Worm (Caenorhabditis elegans): ENCODE measurements around the gene fbxa-60.

- TF ChIP-seq dao-5 (tag; optimal IDR thresholded peaks at IDR 0.05): no peak
- no peak for TF ChIP-seq him-1 (tag; optimal IDR thresholded peaks at IDR 0.05)
- TF ChIP-seq W03F9.2 (tag; optimal IDR thresholded peaks at IDR 0.05): no peak
Measured at ce11 chrIII:966259-966658, 20.2 kb upstream of the fbxa-60 start.

All from whole organism, L4/young adult.